Worm (Caenorhabditis elegans) whole organism, young adult: ENCODE measurements around the gene ZK550.2.

Experiments used
- C06A6.2 ChIP-seq: fragments of 200-800 bp; sonication (Bioruptor generic); conservative IDR thresholded peaks from 2 replicates; pipeline ENCODE4 v1.3.6; 2022; ENCODE audit warnings: missing genetic modification characterization, missing compliant biosample characterization
- C17E4.6 ChIP-seq: fragments of 200-800 bp; sonication (Bioruptor generic); IDR thresholded peaks from 2 replicates; pipeline ENCODE4 v1.3.6; 2022; ENCODE audit warnings: missing genetic modification reagents, missing genetic modification characterization, missing compliant biosample characterization
- F37B4.10 ChIP-seq: fragments of 200-800 bp; sonication (Bioruptor generic); IDR thresholded peaks from 2 replicates; pipeline ENCODE4 v1.3.6; 2022; ENCODE audit warnings: missing genetic modification characterization, missing compliant biosample characterization
- F39B2.1 ChIP-seq: fragments of 200-800 bp; sonication (Bioruptor generic); IDR thresholded peaks from 2 replicates; pipeline ENCODE4 v1.3.6; 2022; ENCODE audit warnings: missing genetic modification reagents, missing genetic modification characterization, missing compliant biosample characterization
- F57A8.1 ChIP-seq: fragments of 200-800 bp; sonication (Bioruptor generic); optimal IDR thresholded peaks from 2 replicates; lab custom pipeline; 2018; ENCODE audit warnings: mild to moderate bottlenecking, missing genetic modification characterization, moderate library complexity, missing compliant biosample characterization
- K11D2.4 ChIP-seq: fragments of 200-800 bp; sonication (Bioruptor generic); IDR thresholded peaks from 2 replicates; pipeline ENCODE4 v1.3.6; 2022; ENCODE audit warnings: missing genetic modification reagents, missing genetic modification characterization, missing compliant biosample characterization
- T26A5.8 ChIP-seq: sonication (generic microtip); optimal IDR thresholded peaks from 2 replicates; lab custom pipeline; 2016; ENCODE audit warnings: missing genetic modification characterization, missing compliant biosample characterization
- Y53F4B.3 ChIP-seq: fragments of 200-800 bp; sonication (Bioruptor generic); IDR thresholded peaks from 2 replicates; pipeline ENCODE4 v1.3.6; 2022; ENCODE audit warnings: missing genetic modification reagents, missing genetic modification characterization, missing compliant biosample characterization
- Y56A3A.18 ChIP-seq: fragments of 200-800 bp; sonication (Bioruptor generic); IDR thresholded peaks from 2 replicates; pipeline ENCODE4 v1.3.6; 2022; ENCODE audit warnings: missing genetic modification reagents, missing genetic modification characterization, missing compliant biosample characterization
- Y67H2A.10 ChIP-seq: fragments of 200-800 bp; sonication (Bioruptor generic); conservative IDR thresholded peaks from 2 replicates; pipeline ENCODE4 v1.3.6; 2022; ENCODE audit warnings: missing genetic modification reagents, missing genetic modification characterization, missing compliant biosample characterization
- Y79H2A.3 ChIP-seq: fragments of 200-800 bp; sonication (Bioruptor generic); conservative IDR thresholded peaks from 2 replicates; pipeline ENCODE4 v1.3.6; 2022; ENCODE audit warnings: missing genetic modification reagents, missing genetic modification characterization, missing compliant biosample characterization
- aptf-3 ChIP-seq: fragments of 200-800 bp; sonication (Bioruptor generic); IDR thresholded peaks from 2 replicates; pipeline ENCODE4 v1.3.6; 2022; ENCODE audit warnings: missing genetic modification characterization, missing compliant biosample characterization
- atf-7 ChIP-seq: sonication (generic microtip); optimal IDR thresholded peaks from 2 replicates; lab custom pipeline; 2017; ENCODE audit warnings: mild to moderate bottlenecking, missing genetic modification characterization, missing compliant biosample characterization
- athp-1 ChIP-seq: sonication (generic microtip); optimal IDR thresholded peaks from 2 replicates; lab custom pipeline; 2017; ENCODE audit warnings: mild to moderate bottlenecking, missing genetic modification characterization, missing compliant biosample characterization
- attf-5 ChIP-seq: fragments of 200-800 bp; sonication (Bioruptor generic); optimal IDR thresholded peaks from 2 replicates; lab custom pipeline; 2018; ENCODE audit warnings: mild to moderate bottlenecking, missing genetic modification characterization, missing compliant biosample characterization
- ceh-100 ChIP-seq: fragments of 200-800 bp; sonication (Bioruptor generic); IDR thresholded peaks from 2 replicates; pipeline ENCODE4 v1.3.6; 2022; ENCODE audit warnings: missing genetic modification reagents, missing genetic modification characterization, missing compliant biosample characterization
- dpff-1 ChIP-seq: sonication (generic microtip); optimal IDR thresholded peaks from 2 replicates; lab custom pipeline; 2017; ENCODE audit warnings: mild to moderate bottlenecking, missing genetic modification characterization, missing compliant biosample characterization
- egl-44 ChIP-seq: fragments of 200-800 bp; sonication (Bioruptor generic); IDR thresholded peaks from 2 replicates; pipeline ENCODE4 v1.3.6; 2022; ENCODE audit warnings: missing genetic modification reagents, missing genetic modification characterization, missing compliant biosample characterization
- ets-4 ChIP-seq: fragments of 200-800 bp; sonication (Bioruptor generic); optimal IDR thresholded peaks from 2 replicates; lab custom pipeline; 2018; ENCODE audit warnings: mild to moderate bottlenecking, missing genetic modification characterization, missing compliant biosample characterization
- hsf-1 ChIP-seq: fragments of 200-800 bp; sonication (Bioruptor generic); IDR thresholded peaks from 2 replicates; pipeline ENCODE4 v1.3.6; 2022; ENCODE audit warnings: missing genetic modification reagents, missing genetic modification characterization, missing compliant biosample characterization
- lag-1 ChIP-seq: fragments of 200-800 bp; sonication (Bioruptor generic); IDR thresholded peaks from 2 replicates; pipeline ENCODE4 v1.3.6; 2022; ENCODE audit warnings: missing genetic modification reagents, missing genetic modification characterization, missing compliant biosample characterization
- let-526 ChIP-seq: fragments of 200-800 bp; sonication (Bioruptor generic); IDR thresholded peaks from 2 replicates; pipeline ENCODE4 v1.3.6; 2022; ENCODE audit warnings: missing genetic modification reagents, missing genetic modification characterization, missing compliant biosample characterization
- let-607 ChIP-seq, 2 experiments: fragments of 200-800 bp in 1 of 2; sonication (Bioruptor generic) in 1 of 2; sonication (generic microtip) in 1 of 2; optimal IDR thresholded peaks; 2 replicates each; lab custom pipeline; 2016 to 2018; ENCODE audit warnings: mild to moderate bottlenecking in 2 of 2, missing compliant biosample characterization in 2 of 2, missing genetic modification characterization in 2 of 2, moderate library complexity in 2 of 2, missing genotype in 1 of 2
- lin-26 ChIP-seq: fragments of 200-800 bp; sonication (Bioruptor generic); IDR thresholded peaks from 2 replicates; pipeline ENCODE4 v1.3.6; 2022; ENCODE audit warnings: missing genetic modification reagents, missing genetic modification characterization, missing compliant biosample characterization
- lin-54 ChIP-seq: fragments of 200-800 bp; sonication (Bioruptor generic); optimal IDR thresholded peaks from 2 replicates; lab custom pipeline; 2018; ENCODE audit warnings: mild to moderate bottlenecking, missing genetic modification characterization, missing compliant biosample characterization
- madf-3 ChIP-seq: fragments of 200-800 bp; sonication (Bioruptor generic); IDR thresholded peaks from 2 replicates; pipeline ENCODE4 v1.3.6; 2022; ENCODE audit warnings: missing genetic modification reagents, missing genetic modification characterization, missing compliant biosample characterization
- madf-8 ChIP-seq: fragments of 200-800 bp; sonication (Bioruptor generic); conservative IDR thresholded peaks from 2 replicates; pipeline ENCODE4 v1.3.6; 2022; ENCODE audit warnings: missing genetic modification reagents, missing genetic modification characterization, missing compliant biosample characterization
- mcd-1 ChIP-seq: fragments of 200-800 bp; sonication (Bioruptor generic); IDR thresholded peaks from 2 replicates; pipeline ENCODE4 v1.3.6; 2022; ENCODE audit warnings: missing genetic modification reagents, missing genetic modification characterization, missing compliant biosample characterization
- mxl-1 ChIP-seq: sonication (generic microtip); optimal IDR thresholded peaks from 2 replicates; lab custom pipeline; 2016; ENCODE audit warnings: missing genetic modification characterization, missing compliant biosample characterization
- nfya-2 ChIP-seq: fragments of 200-800 bp; sonication (Bioruptor generic); IDR thresholded peaks from 2 replicates; pipeline ENCODE4 v1.3.6; 2022; ENCODE audit warnings: missing genetic modification reagents, missing genetic modification characterization, missing compliant biosample characterization
- nhr-120 ChIP-seq: fragments of 200-800 bp; sonication (Bioruptor generic); IDR thresholded peaks from 2 replicates; pipeline ENCODE4 v1.3.6; 2022; ENCODE audit warnings: missing genetic modification characterization, missing compliant biosample characterization
- nhr-80 ChIP-seq: sonication (generic microtip); optimal IDR thresholded peaks from 2 replicates; lab custom pipeline; 2016; ENCODE audit warnings: missing genetic modification characterization, missing compliant biosample characterization
- nhr-90 ChIP-seq: sonication (generic microtip); optimal IDR thresholded peaks from 2 replicates; lab custom pipeline; 2016; ENCODE audit warnings: missing genotype, mild to moderate bottlenecking, missing genetic modification characterization, missing compliant biosample characterization
- pbrm-1 ChIP-seq: fragments of 200-800 bp; sonication (Bioruptor generic); IDR thresholded peaks from 2 replicates; pipeline ENCODE4 v1.3.6; 2022; ENCODE audit warnings: missing genetic modification reagents, missing genetic modification characterization, missing compliant biosample characterization
- repo-1 ChIP-seq: sonication (generic microtip); optimal IDR thresholded peaks from 2 replicates; lab custom pipeline; 2017; ENCODE audit warnings: mild to moderate bottlenecking, missing genetic modification characterization, missing compliant biosample characterization
- snpc-1.1 ChIP-seq: sonication (generic microtip); optimal IDR thresholded peaks from 2 replicates; lab custom pipeline; 2017; ENCODE audit warnings: missing genetic modification characterization, mild to moderate bottlenecking, missing compliant biosample characterization, antibody characterized with exemption, moderate library complexity, missing genotype, missing genetic modification reagents; ENCODE audit not compliant: insufficient read depth
- snpc-4 ChIP-seq, 5 experiments: fragments of 150-350 bp in 1 of 5; sonication (generic microtip) in 4 of 5; optimal IDR thresholded peaks; 2 replicates each; lab custom pipeline; 2014 to 2018; ENCODE audit warnings: missing genetic modification characterization in 5 of 5, missing biosample characterization in 3 of 5, antibody characterized with exemption in 2 of 5, mild to moderate bottlenecking in 2 of 5, missing compliant biosample characterization in 2 of 5, missing genotype in 2 of 5, moderate library complexity in 2 of 5, missing genetic modification reagents in 1 of 5
- sptf-2 ChIP-seq: fragments of 200-800 bp; sonication (Bioruptor generic); optimal IDR thresholded peaks from 2 replicates; lab custom pipeline; 2018; ENCODE audit warnings: mild to moderate bottlenecking, missing genetic modification characterization, missing compliant biosample characterization
- tbp1 ChIP-seq: fragments of 200-800 bp; sonication (Bioruptor generic); optimal IDR thresholded peaks from 2 replicates; lab custom pipeline; 2018; ENCODE audit warnings: mild to moderate bottlenecking, missing genetic modification characterization, missing compliant biosample characterization
- tlf-1 ChIP-seq: fragments of 200-800 bp; sonication (Bioruptor generic); optimal IDR thresholded peaks from 2 replicates; lab custom pipeline; 2018; ENCODE audit warnings: mild to moderate bottlenecking, missing genetic modification characterization, missing compliant biosample characterization
- unc-62 ChIP-seq: fragments of 150-350 bp; optimal IDR thresholded peaks from 2 replicates; lab custom pipeline; 2014; ENCODE audit warnings: missing biosample characterization, missing genetic modification reagents, missing genetic modification characterization
- xnd-1 ChIP-seq: sonication (generic microtip); optimal IDR thresholded peaks from 2 replicates; lab custom pipeline; 2016; ENCODE audit warnings: missing genotype, missing genetic modification reagents, missing genetic modification characterization, missing compliant biosample characterization
- ztf-18 ChIP-seq: sonication (generic microtip); optimal IDR thresholded peaks from 2 replicates; lab custom pipeline; 2016; ENCODE audit warnings: missing genotype, mild to moderate bottlenecking, missing genetic modification characterization, missing compliant biosample characterization
- ztf-22 ChIP-seq: fragments of 200-800 bp; sonication (Bioruptor generic); optimal IDR thresholded peaks from 2 replicates; lab custom pipeline; 2018; ENCODE audit warnings: mild to moderate bottlenecking, missing genetic modification characterization, moderate library complexity, missing compliant biosample characterization

ZK550.2 gene

ce11 chrIV:17245200-17245599 is at the start of gene ZK550.2:
Gene ZK550.2, plus strand, starts transcription at chrIV:17245584.
- TF ChIP-seq repo-1 (tag; lab: Kevin White, UChicago) = no peak
- TF ChIP-seq egl-44 (GFP tag; lab: Robert Waterston, UW) = peak; percentile 70; the same call in 1 of the 2 replicates
- TF ChIP-seq Y53F4B.3 = no peak
- no peak for TF ChIP-seq athp-1 (tag; lab: Kevin White, UChicago)
- no peak for TF ChIP-seq pbrm-1 (GFP tag; lab: Robert Waterston, UW)
- TF ChIP-seq madf-8 (GFP tag; lab: Robert Waterston, UW) = no peak
- TF ChIP-seq C17E4.6 = no peak
- peak; percentile 97 for TF ChIP-seq nhr-80
- peak; percentile 56 for TF ChIP-seq unc-62 (GFP tag; lab: Kevin White, UChicago)
- peak; percentile 82 for TF ChIP-seq ets-4
- 0 out of 2 replicates have a peak, but pooled peaks have one; percentile 78 for TF ChIP-seq Y56A3A.18
- TF ChIP-seq let-607 (tag; optimal IDR thresholded peaks at IDR 0.05; lab: Kevin White, UChicago) = peak in 1 of 2 experiments; percentile 5
- TF ChIP-seq ztf-22 (GFP tag; lab: Kevin White, UChicago) = peak; percentile 63
- peak; percentile 8 for TF ChIP-seq lin-54 (GFP tag; lab: Kevin White, UChicago)
- peak; percentile 54 for TF ChIP-seq tbp1 (GFP tag; lab: Kevin White, UChicago)
- peak; percentile 23 for TF ChIP-seq ztf-18 (tag; lab: Kevin White, UChicago)
- no peak for TF ChIP-seq ceh-100 (GFP tag; lab: Robert Waterston, UW)
- peak; percentile 13 for TF ChIP-seq sptf-2 (GFP tag; lab: Kevin White, UChicago)
- TF ChIP-seq atf-7 (tag; lab: Kevin White, UChicago) = peak; percentile 45
- peak; percentile 40 for TF ChIP-seq nhr-90 (tag; lab: Kevin White, UChicago)
- TF ChIP-seq mcd-1 (GFP tag; lab: Robert Waterston, UW) = 0 out of 2 replicates have a peak, but pooled peaks have one; percentile 37
- peak; percentile 21 for TF ChIP-seq attf-5

- TF ChIP-seq let-526 (no peak), nhr-120 (GFP tag; lab: Robert Waterston, UW) (no peak), xnd-1 (no peak), F37B4.10 (GFP tag; lab: Robert Waterston, UW) (no peak), lin-26 (GFP tag; lab: Robert Waterston, UW) (no peak), atf-7 (tag; lab: Kevin White, UChicago) (no peak), snpc-4 (GFP tag; optimal IDR thresholded peaks at IDR 0.05; lab: Kevin White, UChicago) (no peak), snpc-4 (tag; optimal IDR thresholded peaks at IDR 0.05; lab: Kevin White, UChicago) (no peak), F57A8.1 (GFP tag; lab: Kevin White, UChicago) (no peak), aptf-3 (GFP tag; lab: Robert Waterston, UW) (no peak), C17E4.6 (no peak), hsf-1 (GFP tag; lab: Robert Waterston, UW) (no peak), mxl-1 (tag; lab: Kevin White, UChicago) (no peak)
- TF ChIP-seq, all 124 proteins: peak for 0
Measured at ce11 chrIV:17199706-17200105, 45.7 kb upstream of the ZK550.2 start.

- TF ChIP-seq F39B2.1 (GFP tag; lab: Robert Waterston, UW) (no peak), dpff-1 (no peak), tlf-1 (no peak)
Measured at ce11 chrIV:17206745-17207144, 38.6 kb upstream of the ZK550.2 start, which contains the start of gene cnnm-1. Gene cnnm-1, minus strand, starts transcription at chrIV:17206845.

- TF ChIP-seq madf-3 (GFP tag; lab: Robert Waterston, UW) = no peak
- TF ChIP-seq let-607 (tag; optimal IDR thresholded peaks at IDR 0.05; lab: Kevin White, UChicago) = no peak
- no peak for TF ChIP-seq K11D2.4
- TF ChIP-seq Y67H2A.10 (GFP tag; lab: Robert Waterston, UW) = no peak
- TF ChIP-seq ets-4 = no peak
- no peak for TF ChIP-seq mcd-1 (GFP tag; lab: Robert Waterston, UW)
- TF ChIP-seq T26A5.8 = no peak
- TF ChIP-seq nfya-2 (GFP tag; lab: Robert Waterston, UW) = no peak
- no peak for TF ChIP-seq lin-54 (GFP tag; lab: Kevin White, UChicago)
- no peak for TF ChIP-seq lag-1 (GFP tag; lab: Robert Waterston, UW)
- no peak for TF ChIP-seq snpc-1.1 (tag; lab: Kevin White, UChicago)
- no peak for TF ChIP-seq Y79H2A.3
- TF ChIP-seq C06A6.2 (GFP tag; lab: Robert Waterston, UW) = no peak
Measured at ce11 chrIV:17207864-17208263, 37.5 kb upstream of the ZK550.2 start.
